Worm (Caenorhabditis elegans): ENCODE measurements around the gene B0507.6.

The B0507.6 gene

DNA sequence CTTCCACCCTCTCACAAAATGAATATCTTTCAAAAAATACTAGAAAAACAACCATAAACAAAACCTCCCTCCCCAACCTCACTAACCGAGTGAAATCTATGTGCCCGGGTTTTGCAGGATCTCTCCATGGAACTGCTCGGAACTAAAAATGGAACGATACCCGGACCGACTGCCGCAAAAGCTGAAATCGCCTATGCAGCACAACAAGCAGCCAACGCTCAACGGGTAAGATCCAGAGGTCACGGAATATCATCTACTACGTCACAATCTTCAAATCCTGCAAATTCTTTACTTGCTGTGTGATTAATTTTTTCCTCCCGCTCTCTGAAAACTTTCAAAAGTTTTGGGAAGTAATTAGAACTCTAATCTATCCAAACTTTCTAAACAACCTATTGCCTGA is 43.4 kb downstream of the B0507.6 start:
- TF ChIP-seq ztf-11 (tag; optimal IDR thresholded peaks at IDR 0.05): no peak
- TF ChIP-seq sem-4 (tag; optimal IDR thresholded peaks at IDR 0.05): no peak
- no peak for TF ChIP-seq nhr-23 (tag; optimal IDR thresholded peaks at IDR 0.05)
- TF ChIP-seq nhr-25 (tag; optimal IDR thresholded peaks at IDR 0.05): no peak
- TF ChIP-seq ceh-16 (tag; optimal IDR thresholded peaks at IDR 0.05): no peak
- TF ChIP-seq lin-13 (GFP tag; optimal IDR thresholded peaks at IDR 0.05): no peak
- TF ChIP-seq Y55F3AM.14 (GFP tag; optimal IDR thresholded peaks at IDR 0.05): no peak
- no peak for TF ChIP-seq nhr-6 (tag; optimal IDR thresholded peaks at IDR 0.05)
- no peak for TF ChIP-seq dmd-4 (tag; optimal IDR thresholded peaks at IDR 0.05)
- TF ChIP-seq crh-2 (tag; optimal IDR thresholded peaks at IDR 0.05): no peak
- no peak for TF ChIP-seq gmeb-1 (tag; optimal IDR thresholded peaks at IDR 0.05)
- no peak for TF ChIP-seq mdl-1 (tag; optimal IDR thresholded peaks at IDR 0.05)
- no peak for TF ChIP-seq lin-11 (tag; optimal IDR thresholded peaks at IDR 0.05)
- no peak for TF ChIP-seq lsy-2 (tag; optimal IDR thresholded peaks at IDR 0.05)
- TF ChIP-seq sma-3 (GFP tag; optimal IDR thresholded peaks at IDR 0.05): no peak

DNA sequence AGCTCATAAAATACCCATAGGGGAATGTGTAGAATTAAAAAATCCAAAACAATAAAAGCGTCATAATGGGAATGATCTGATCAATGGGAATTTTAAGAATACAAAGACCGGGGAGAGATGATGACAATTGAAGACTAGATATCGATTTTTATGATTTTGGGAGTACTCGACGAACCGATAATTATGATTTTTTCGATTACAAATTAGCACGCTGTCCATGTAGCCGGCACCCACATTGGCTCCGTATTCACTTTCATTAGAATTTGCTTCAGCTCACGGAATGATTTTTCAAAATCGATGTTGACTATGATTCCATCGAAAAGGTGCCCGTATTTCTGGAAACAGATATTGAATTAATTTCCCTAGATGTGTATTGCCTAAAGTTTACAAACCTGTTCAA is 46.9 kb downstream of the B0507.6 start:
- TF ChIP-seq nhr-6 (tag; optimal IDR thresholded peaks at IDR 0.05): no peak
- no peak for TF ChIP-seq unc-39 (tag; optimal IDR thresholded peaks at IDR 0.05)
- TF ChIP-seq zag-1 (tag; optimal IDR thresholded peaks at IDR 0.05): no peak
- TF ChIP-seq peb-1 (tag; optimal IDR thresholded peaks at IDR 0.05): no peak
- no peak for TF ChIP-seq nhr-21 (tag; optimal IDR thresholded peaks at IDR 0.05)
- no peak for TF ChIP-seq nhr-77 (tag; optimal IDR thresholded peaks at IDR 0.05)
- TF ChIP-seq ztf-4 (tag; optimal IDR thresholded peaks at IDR 0.05): no peak
- no peak for TF ChIP-seq skn-1 (tag; optimal IDR thresholded peaks at IDR 0.05)
- TF ChIP-seq ceh-82 (tag; optimal IDR thresholded peaks at IDR 0.05): no peak
- no peak for TF ChIP-seq aly-2 (tag; optimal IDR thresholded peaks at IDR 0.05)
- TF ChIP-seq nhr-237 (tag; optimal IDR thresholded peaks at IDR 0.05): no peak
- TF ChIP-seq alr-1 (tag; optimal IDR thresholded peaks at IDR 0.05): no peak
- no peak for TF ChIP-seq lin-11 (tag; optimal IDR thresholded peaks at IDR 0.05)
- no peak for TF ChIP-seq ztf-1 (GFP tag; conservative IDR thresholded peaks at IDR 0.05)
- no peak for TF ChIP-seq sem-4 (tag; optimal IDR thresholded peaks at IDR 0.05)
- no peak for TF ChIP-seq ZK546.5 (tag; optimal IDR thresholded peaks at IDR 0.05)

DNA sequence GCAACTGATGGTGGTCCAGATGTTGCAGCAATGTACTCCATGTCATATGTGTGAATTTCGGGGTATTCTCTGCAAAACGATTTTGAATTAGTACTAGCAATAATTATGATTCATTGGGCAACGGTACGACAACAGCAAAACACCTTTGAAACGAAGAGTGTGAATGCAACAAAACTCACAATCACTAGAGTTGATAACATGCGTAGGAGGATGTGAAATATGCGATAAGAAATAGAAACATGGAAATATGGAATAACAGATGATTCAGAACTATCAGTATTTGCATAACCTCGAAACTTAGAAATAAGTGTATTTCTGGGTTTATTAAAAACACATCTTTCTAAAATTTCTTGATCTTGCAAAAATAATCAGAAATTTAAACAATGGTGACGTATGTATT is 49.5 kb downstream of the B0507.6 start:
- TF ChIP-seq unc-62 (GFP tag; optimal IDR thresholded peaks at IDR 0.05) (no peak), fos-1 (tag; optimal IDR thresholded peaks at IDR 0.05) (peak; percentile 66), skn-1 (tag; optimal IDR thresholded peaks at IDR 0.05) (no peak)

DNA sequence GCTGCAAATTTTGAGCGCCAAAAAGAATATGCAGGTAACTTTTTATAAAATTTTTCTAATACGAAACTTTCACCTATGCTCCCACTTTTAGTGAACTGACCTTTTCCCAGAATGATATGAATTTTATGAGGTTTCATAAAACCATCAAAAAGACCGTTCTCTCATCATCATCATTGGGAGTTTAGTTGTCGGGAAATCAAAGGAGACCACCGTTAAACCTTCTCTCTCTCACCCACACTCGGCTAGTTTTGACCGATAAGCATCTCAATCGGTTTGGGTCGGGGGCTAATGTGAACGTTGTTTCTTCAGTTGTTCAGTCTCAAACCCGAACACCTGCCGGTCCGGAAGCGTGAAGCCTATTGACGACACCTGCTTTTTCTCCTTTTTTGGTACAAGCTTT is 50.3 kb downstream of the B0507.6 start:
- TF ChIP-seq crh-2 (tag; optimal IDR thresholded peaks at IDR 0.05) (no peak), lin-13 (GFP tag; optimal IDR thresholded peaks at IDR 0.05) (no peak), unc-39 (tag; optimal IDR thresholded peaks at IDR 0.05) (no peak), fos-1 (tag; optimal IDR thresholded peaks at IDR 0.05) (peak; percentile 54)

DNA sequence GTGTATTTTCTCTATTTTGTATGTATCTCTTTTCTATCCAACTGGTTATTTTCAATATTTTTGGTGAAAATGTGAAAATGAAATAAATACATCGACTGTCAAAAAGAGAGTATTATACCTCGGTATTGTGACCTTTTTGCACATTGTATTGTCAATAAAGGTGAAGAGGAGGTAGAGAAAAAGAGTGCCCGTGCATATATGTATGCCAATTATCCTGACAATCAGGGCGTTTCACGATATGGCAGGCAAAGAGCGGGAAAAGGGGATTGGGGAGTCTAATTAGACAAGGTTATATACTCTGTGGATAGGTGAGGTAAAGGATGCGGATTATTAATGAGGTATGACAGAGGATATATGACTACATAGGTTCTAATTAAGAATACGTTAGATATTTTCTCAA is 50.9 kb downstream of the B0507.6 start:
- TF ChIP-seq ceh-82 (tag; optimal IDR thresholded peaks at IDR 0.05) (no peak), nhr-129 (tag; optimal IDR thresholded peaks at IDR 0.05) (peak; percentile 14)

DNA sequence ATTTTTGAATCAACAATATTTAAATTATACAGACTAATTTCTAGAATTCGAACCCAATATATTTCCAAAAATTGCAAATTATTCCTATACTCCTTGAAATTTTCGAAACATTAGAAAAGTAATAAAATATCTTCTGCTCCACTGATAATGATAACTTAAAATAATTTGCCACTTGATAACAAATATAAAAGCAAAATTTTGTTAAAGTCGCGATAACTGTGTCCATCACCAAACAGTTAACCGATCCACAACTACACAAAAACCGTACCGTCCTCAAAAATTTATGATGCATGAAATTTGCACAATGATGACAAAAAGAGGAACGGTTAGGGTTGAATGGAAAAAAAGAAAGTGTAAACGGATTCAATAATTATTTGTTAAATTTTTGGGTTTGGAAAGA is 52.5 kb downstream of the B0507.6 start:
- TF ChIP-seq gmeb-1 (tag; optimal IDR thresholded peaks at IDR 0.05) (no peak), nhr-77 (tag; optimal IDR thresholded peaks at IDR 0.05) (no peak), dmd-4 (tag; optimal IDR thresholded peaks at IDR 0.05) (no peak), nhr-21 (tag; optimal IDR thresholded peaks at IDR 0.05) (no peak), elt-1 (tag; optimal IDR thresholded peaks at IDR 0.05) (no peak), Y55F3AM.14 (GFP tag; optimal IDR thresholded peaks at IDR 0.05) (no peak), alr-1 (tag; optimal IDR thresholded peaks at IDR 0.05) (no peak), ama-1 (optimal IDR thresholded peaks at IDR 0.05) (no peak), nhr-6 (tag; optimal IDR thresholded peaks at IDR 0.05) (no peak), peb-1 (tag; optimal IDR thresholded peaks at IDR 0.05) (no peak), mab-5 (tag; optimal IDR thresholded peaks at IDR 0.05) (no peak), nhr-23 (tag; optimal IDR thresholded peaks at IDR 0.05) (no peak), unc-39 (tag; optimal IDR thresholded peaks at IDR 0.05) (no peak), nhr-25 (tag; optimal IDR thresholded peaks at IDR 0.05) (no peak)

All from whole organism, L2 larva.